Worm (Caenorhabditis elegans) whole organism, L2 larva: Measurements from ENCODE around the gene chin-1.

ENCODE experiments used
- C34F6.9 ChIP-seq: fragments of 150-350 bp; optimal IDR thresholded peaks from 2 replicates; lab custom pipeline; 2014; ENCODE audit warnings: missing biosample characterization, missing genetic modification characterization
- F13H6.1 ChIP-seq: sonication (generic microtip); optimal IDR thresholded peaks from 2 replicates; lab custom pipeline; 2016; ENCODE audit warnings: missing genetic modification characterization, missing compliant biosample characterization
- R02D3.7 ChIP-seq: fragments of 150-350 bp; optimal IDR thresholded peaks from 2 replicates; lab custom pipeline; 2014; ENCODE audit warnings: missing biosample characterization, missing genetic modification characterization
- Y55F3AM.14 ChIP-seq: fragments of 200-800 bp; sonication (Bioruptor generic); optimal IDR thresholded peaks from 2 replicates; lab custom pipeline; 2018; ENCODE audit warnings: mild to moderate bottlenecking, missing genetic modification characterization, missing compliant biosample characterization
- alr-1 ChIP-seq: fragments of 150-350 bp; optimal IDR thresholded peaks from 2 replicates; lab custom pipeline; 2014; ENCODE audit warnings: missing biosample characterization, missing genetic modification characterization
- aly-2 ChIP-seq: fragments of 150-350 bp; optimal IDR thresholded peaks from 2 replicates; lab custom pipeline; 2014; ENCODE audit warnings: missing biosample characterization, missing genetic modification characterization
- blmp-1 ChIP-seq: sonication (generic microtip); optimal IDR thresholded peaks from 2 replicates; lab custom pipeline; 2017; ENCODE audit warnings: missing genetic modification characterization, mild to moderate bottlenecking, missing compliant biosample characterization, antibody characterized with exemption, moderate library complexity; ENCODE audit not compliant: insufficient read depth
- ceh-16 ChIP-seq: fragments of 150-350 bp; optimal IDR thresholded peaks from 2 replicates; lab custom pipeline; 2014; ENCODE audit warnings: missing biosample characterization, missing genetic modification characterization
- ceh-82 ChIP-seq: fragments of 150-350 bp; optimal IDR thresholded peaks from 2 replicates; lab custom pipeline; 2014; ENCODE audit warnings: missing biosample characterization, missing genetic modification characterization
- crh-2 ChIP-seq: sonication (generic microtip); optimal IDR thresholded peaks from 2 replicates; lab custom pipeline; 2017; ENCODE audit warnings: missing biosample characterization, missing genetic modification characterization
- dmd-4 ChIP-seq: sonication (generic microtip); optimal IDR thresholded peaks from 2 replicates; lab custom pipeline; 2017; ENCODE audit warnings: missing biosample characterization, missing genetic modification characterization
- elt-3 ChIP-seq: sonication (generic microtip); optimal IDR thresholded peaks from 2 replicates; lab custom pipeline; 2017; ENCODE audit warnings: missing biosample characterization, missing genetic modification characterization
- fos-1 ChIP-seq: fragments of 150-350 bp; optimal IDR thresholded peaks from 2 replicates; lab custom pipeline; 2014; ENCODE audit warnings: missing biosample characterization, missing genetic modification characterization
- gmeb-1 ChIP-seq: fragments of 150-350 bp; optimal IDR thresholded peaks from 2 replicates; lab custom pipeline; 2014; ENCODE audit warnings: missing biosample characterization, missing genetic modification characterization
- lin-13 ChIP-seq: fragments of 150-350 bp; optimal IDR thresholded peaks from 2 replicates; lab custom pipeline; 2014; ENCODE audit warnings: missing biosample characterization, missing genetic modification reagents, missing genetic modification characterization
- lin-39 ChIP-seq: fragments of 150-350 bp; optimal IDR thresholded peaks from 2 replicates; lab custom pipeline; 2014; ENCODE audit warnings: missing biosample characterization, missing genetic modification reagents, missing genetic modification characterization
- lsy-2 ChIP-seq, 2 experiments: fragments of 150-350 bp in 1 of 2; sonication (generic microtip) in 1 of 2; optimal IDR thresholded peaks; 2 replicates each; lab custom pipeline; 2014 to 2017; ENCODE audit warnings: missing biosample characterization in 2 of 2, missing genetic modification characterization in 2 of 2
- mab-5 ChIP-seq: fragments of 150-350 bp; optimal IDR thresholded peaks from 2 replicates; lab custom pipeline; 2014; ENCODE audit warnings: missing biosample characterization, missing genetic modification characterization
- mdl-1 ChIP-seq, 2 experiments: fragments of 150-350 bp in 1 of 2; sonication (generic microtip) in 1 of 2; optimal IDR thresholded peaks; 2 replicates each; lab custom pipeline; 2017; ENCODE audit warnings: missing biosample characterization in 2 of 2, missing genetic modification characterization in 2 of 2
- nhr-10 ChIP-seq: sonication (generic microtip); optimal IDR thresholded peaks from 2 replicates; lab custom pipeline; 2017; ENCODE audit warnings: missing biosample characterization, missing genetic modification characterization
- nhr-11 ChIP-seq: fragments of 150-350 bp; optimal IDR thresholded peaks from 2 replicates; lab custom pipeline; 2014; ENCODE audit warnings: missing biosample characterization, missing genetic modification characterization
- nhr-12 ChIP-seq: fragments of 150-350 bp; optimal IDR thresholded peaks from 2 replicates; lab custom pipeline; 2014; ENCODE audit warnings: missing biosample characterization, missing genetic modification characterization
- nhr-129 ChIP-seq: fragments of 150-350 bp; optimal IDR thresholded peaks from 2 replicates; lab custom pipeline; 2014; ENCODE audit warnings: missing biosample characterization, missing genetic modification characterization
- nhr-21 ChIP-seq: fragments of 150-350 bp; optimal IDR thresholded peaks from 2 replicates; lab custom pipeline; 2014; ENCODE audit warnings: missing biosample characterization, missing genetic modification characterization
- nhr-23 ChIP-seq: fragments of 150-350 bp; optimal IDR thresholded peaks from 2 replicates; lab custom pipeline; 2014; ENCODE audit warnings: missing biosample characterization, missing genetic modification reagents, missing genetic modification characterization
- nhr-25 ChIP-seq: fragments of 150-350 bp; sonication (generic microtip); optimal IDR thresholded peaks from 3 replicates; lab custom pipeline; 2014; ENCODE audit warnings: missing biosample characterization, missing genetic modification characterization
- nhr-6 ChIP-seq: fragments of 150-350 bp; optimal IDR thresholded peaks from 2 replicates; lab custom pipeline; 2014; ENCODE audit warnings: missing biosample characterization, missing genetic modification characterization
- nhr-77 ChIP-seq: fragments of 150-350 bp; optimal IDR thresholded peaks from 2 replicates; lab custom pipeline; 2014; ENCODE audit warnings: missing biosample characterization, missing genetic modification characterization
- sem-4 ChIP-seq: fragments of 150-350 bp; optimal IDR thresholded peaks from 2 replicates; lab custom pipeline; 2014; ENCODE audit warnings: missing biosample characterization, missing genetic modification reagents, missing genetic modification characterization
- sma-3 ChIP-seq: sonication (generic microtip); optimal IDR thresholded peaks from 2 replicates; lab custom pipeline; 2016; ENCODE audit warnings: missing genetic modification reagents, missing genetic modification characterization, missing compliant biosample characterization
- sma-9 ChIP-seq, 2 experiments: fragments of 150-350 bp in 1 of 2; sonication (generic microtip) in 1 of 2; optimal IDR thresholded peaks; 2 replicates each; lab custom pipeline; 2014 to 2016; ENCODE audit warnings: missing genetic modification characterization in 2 of 2, mild to moderate bottlenecking in 1 of 2, missing biosample characterization in 1 of 2, missing compliant biosample characterization in 1 of 2, missing genetic modification reagents in 1 of 2, moderate library complexity in 1 of 2
- snpc-4 ChIP-seq: fragments of 150-350 bp; optimal IDR thresholded peaks from 2 replicates; lab custom pipeline; 2014; ENCODE audit warnings: missing biosample characterization, missing genetic modification characterization
- unc-55 ChIP-seq: fragments of 150-350 bp; sonication (generic microtip); optimal IDR thresholded peaks from 3 replicates; lab custom pipeline; 2014; ENCODE audit warnings: missing biosample characterization, missing genetic modification reagents, missing genetic modification characterization
- ztf-1 ChIP-seq: fragments of 200-800 bp; sonication (Bioruptor generic); conservative IDR thresholded peaks from 2 replicates; pipeline ENCODE4 v1.3.6; 2022; ENCODE audit warnings: missing genetic modification characterization, missing compliant biosample characterization
- ztf-11 ChIP-seq: sonication (generic microtip); optimal IDR thresholded peaks from 2 replicates; lab custom pipeline; 2017; ENCODE audit warnings: missing biosample characterization, missing genetic modification characterization
- ztf-4 ChIP-seq: fragments of 150-350 bp; optimal IDR thresholded peaks from 2 replicates; lab custom pipeline; 2014; ENCODE audit warnings: missing biosample characterization, missing genetic modification characterization

Gene chin-1

ce11 chrIII:998855-999254 lies 38.2 kb downstream of the chin-1 start:
- no peak for TF ChIP-seq gmeb-1
- TF ChIP-seq nhr-23 (tag; lab: Kevin White, UChicago), result no peak
- TF ChIP-seq dmd-4, result no peak
- no peak for TF ChIP-seq fos-1 (tag; lab: Kevin White, UChicago)
- TF ChIP-seq mdl-1 (tag; optimal IDR thresholded peaks at IDR 0.05; lab: Kevin White, UChicago), result no peak

- TF ChIP-seq nhr-129 (tag; lab: Kevin White, UChicago) (no peak), aly-2 (tag; lab: Kevin White, UChicago) (no peak), unc-55 (GFP tag; lab: Kevin White, UChicago) (no peak), mdl-1 (tag; optimal IDR thresholded peaks at IDR 0.05; lab: Kevin White, UChicago) (no peak), C34F6.9 (no peak), mab-5 (tag; lab: Kevin White, UChicago) (no peak), ztf-4 (tag; lab: Kevin White, UChicago) (no peak), ztf-1 (GFP tag; lab: Robert Waterston, UW) (no peak), nhr-6 (no peak), alr-1 (tag; lab: Kevin White, UChicago) (no peak), blmp-1 (tag; lab: Kevin White, UChicago) (no peak), snpc-4 (tag; lab: Kevin White, UChicago) (no peak), R02D3.7 (tag; lab: Kevin White, UChicago) (no peak), Y55F3AM.14 (GFP tag; lab: Kevin White, UChicago) (no peak), ztf-11 (tag; lab: Kevin White, UChicago) (no peak), sem-4 (tag; lab: Kevin White, UChicago) (no peak)
- TF ChIP-seq, all 48 proteins: peak for 0
Measured at ce11 chrIII:996564-996963, 40.4 kb downstream of the chin-1 start.

ce11 chrIII:991581-991980 lies 45.4 kb downstream of the chin-1 start, which contains the start of gene trp-2:
TSS of gene trp-2 (plus strand) at chrIII:991881.
- TF ChIP-seq ceh-82 (tag; lab: Kevin White, UChicago), result no peak
- TF ChIP-seq R02D3.7 (tag; lab: Kevin White, UChicago), result no peak
- no peak for TF ChIP-seq gmeb-1
- no peak for TF ChIP-seq lin-13 (GFP tag; lab: Kevin White, UChicago)
- no peak for TF ChIP-seq lin-39
- no peak for TF ChIP-seq nhr-11 (tag; lab: Kevin White, UChicago)
- no peak for TF ChIP-seq F13H6.1 (tag; lab: Kevin White, UChicago)
- TF ChIP-seq C34F6.9, result no peak
- TF ChIP-seq nhr-12 (tag; lab: Kevin White, UChicago), result no peak
- no peak for TF ChIP-seq nhr-6
- TF ChIP-seq nhr-25 (tag; lab: Kevin White, UChicago), result no peak
- no peak for TF ChIP-seq ceh-16 (tag; lab: Kevin White, UChicago)
- no peak for TF ChIP-seq unc-55 (GFP tag; lab: Kevin White, UChicago)
- no peak for TF ChIP-seq nhr-10 (tag; lab: Kevin White, UChicago)
- TF ChIP-seq dmd-4, result no peak
- TF ChIP-seq, all 48 proteins: peak for 0

ce11 chrIII:989558-989957 lies 47.5 kb downstream of the chin-1 start:
- TF ChIP-seq F13H6.1 (tag; lab: Kevin White, UChicago) (no peak), crh-2 (tag; lab: Kevin White, UChicago) (no peak), lin-13 (GFP tag; lab: Kevin White, UChicago) (no peak), dmd-4 (no peak), sma-3 (no peak), nhr-21 (no peak), elt-3 (tag; lab: Kevin White, UChicago) (no peak), ztf-4 (tag; lab: Kevin White, UChicago) (no peak), nhr-77 (tag; lab: Kevin White, UChicago) (no peak), C34F6.9 (no peak)

- no peak for TF ChIP-seq nhr-77 (tag; lab: Kevin White, UChicago)
Measured at ce11 chrIII:982961-983360, 54.1 kb downstream of the chin-1 start, which contains the start of gene tbc-10. TSS of gene tbc-10 (plus strand) at chrIII:983261.

ce11 chrIII:981960-982359 lies 55.1 kb downstream of the chin-1 start:
- TF ChIP-seq fos-1 (tag; lab: Kevin White, UChicago) (peak; percentile 51), sma-9 (GFP tag; optimal IDR thresholded peaks at IDR 0.05; lab: Kevin White, UChicago) (no peak), sma-9 (tag; optimal IDR thresholded peaks at IDR 0.05; lab: Kevin White, UChicago) (no peak), unc-55 (GFP tag; lab: Kevin White, UChicago) (peak; percentile 69), C34F6.9 (peak; percentile 58), nhr-25 (tag; lab: Kevin White, UChicago) (peak; percentile 17), gmeb-1 (peak; percentile 41), sem-4 (tag; lab: Kevin White, UChicago) (peak; percentile 4), nhr-129 (tag; lab: Kevin White, UChicago) (peak; percentile 21), lsy-2 (tag; optimal IDR thresholded peaks at IDR 0.05; lab: Kevin White, UChicago) (peak in 1 of 2 experiments; percentile 4), snpc-4 (tag; lab: Kevin White, UChicago) (no peak)
